Fruit fly (Drosophila melanogaster) whole organism, embryonic: ENCODE data around the gene papi.

ENCODE experiments used
- Adf1 ChIP-seq: fragments of 200-800 bp; sonication (Bioruptor generic); IDR thresholded peaks from 2 replicates; pipeline ENCODE4 v1.3.6; 2022; ENCODE audit warnings: missing biosample characterization, missing genetic modification characterization
- Aef1 ChIP-seq: fragments of 200-800 bp; sonication (Bioruptor generic); IDR thresholded peaks from 3 replicates; pipeline ENCODE4 v1.3.6; 2022; ENCODE audit warnings: missing biosample characterization, missing genetic modification characterization
- CG12155 ChIP-seq: fragments of 200-800 bp; sonication (Bioruptor generic); optimal IDR thresholded peaks from 3 replicates; lab custom pipeline; 2016; ENCODE audit warnings: missing biosample characterization, missing genetic modification characterization
- CG12236 ChIP-seq: fragments of 200-800 bp; sonication (Bioruptor generic); optimal IDR thresholded peaks from 2 replicates; lab custom pipeline; 2016; ENCODE audit warnings: missing biosample characterization, missing genetic modification characterization
- CG15601 ChIP-seq: fragments of 200-800 bp; sonication (Bioruptor generic); optimal IDR thresholded peaks from 3 replicates; lab custom pipeline; 2019; ENCODE audit warnings: missing biosample characterization, mild to moderate bottlenecking, missing genetic modification characterization, moderate library complexity
- CG16813 ChIP-seq: fragments of 200-800 bp; sonication (Bioruptor generic); IDR thresholded peaks from 3 replicates; pipeline ENCODE4 v1.3.6; 2022; ENCODE audit warnings: missing biosample characterization, missing genetic modification characterization; ENCODE audit not compliant: partially characterized antibody
- CG1832 ChIP-seq: fragments of 200-800 bp; sonication (Bioruptor generic); optimal IDR thresholded peaks from 2 replicates; lab custom pipeline; 2017; ENCODE audit warnings: missing biosample characterization, mild to moderate bottlenecking, missing genetic modification characterization, inconsistent platforms
- CG2712 ChIP-seq: fragments of 200-800 bp; optimal IDR thresholded peaks from 3 replicates; lab custom pipeline; 2019; ENCODE audit warnings: missing biosample characterization, mild to moderate bottlenecking, missing genetic modification characterization, moderate library complexity
- CG2875 ChIP-seq: fragments of 200-800 bp; sonication (Bioruptor generic); optimal IDR thresholded peaks from 2 replicates; lab custom pipeline; 2017; ENCODE audit warnings: missing biosample characterization, mild to moderate bottlenecking, missing genetic modification characterization, missing genetic modification reagents
- CG3163 ChIP-seq: fragments of 200-800 bp; sonication (Bioruptor generic); optimal IDR thresholded peaks from 3 replicates; lab custom pipeline; 2016; ENCODE audit warnings: missing biosample characterization, missing genetic modification characterization
- CG4707 ChIP-seq: fragments of 200-800 bp; sonication (Bioruptor generic); optimal IDR thresholded peaks from 2 replicates; lab custom pipeline; 2018; ENCODE audit warnings: missing biosample characterization, mild to moderate bottlenecking, missing genetic modification characterization, moderate library complexity
- CG7963 ChIP-seq: fragments of 200-800 bp; sonication (Bioruptor generic); IDR thresholded peaks from 3 replicates; pipeline ENCODE4 v1.3.6; 2022; ENCODE audit warnings: missing biosample characterization, missing genetic modification characterization; ENCODE audit not compliant: partially characterized antibody
- CG9437 ChIP-seq: fragments of 200-800 bp; sonication (Bioruptor generic); optimal IDR thresholded peaks from 2 replicates; lab custom pipeline; 2018; ENCODE audit warnings: missing biosample characterization, mild to moderate bottlenecking, missing genetic modification characterization
- CG9727 ChIP-seq: fragments of 200-800 bp; sonication (Bioruptor generic); optimal IDR thresholded peaks from 3 replicates; lab custom pipeline; 2017; ENCODE audit warnings: missing biosample characterization, mild to moderate bottlenecking, missing genetic modification characterization
- Camta ChIP-seq: fragments of 200-800 bp; sonication (Bioruptor generic); optimal IDR thresholded peaks from 2 replicates; lab custom pipeline; 2016; ENCODE audit warnings: missing biosample characterization, missing genetic modification characterization
- Dip2 ChIP-seq: fragments of 200-800 bp; sonication (Bioruptor generic); IDR thresholded peaks from 2 replicates; pipeline ENCODE4 v1.3.6; 2022; ENCODE audit warnings: missing biosample characterization, missing genetic modification characterization
- Drgx ChIP-seq: fragments of 200-800 bp; sonication (Bioruptor generic); IDR thresholded peaks from 2 replicates; pipeline ENCODE4 v1.3.6; 2022; ENCODE audit warnings: missing biosample characterization, missing genetic modification characterization
- Eip74EF ChIP-seq, 2 experiments: fragments of 200-800 bp in 1 of 2; fragments of >200 bp in 1 of 2; sonication (Bioruptor generic) in 1 of 2; optimal IDR thresholded peaks; 2 replicates each; lab custom pipeline; 2017 to 2019; ENCODE audit warnings: missing biosample characterization in 2 of 2, missing genetic modification characterization in 2 of 2, mild to moderate bottlenecking in 1 of 2, moderate library complexity in 1 of 2
- Elba2 ChIP-seq: fragments of 200-800 bp; sonication (Bioruptor generic); optimal IDR thresholded peaks from 3 replicates; lab custom pipeline; 2016; ENCODE audit warnings: missing biosample characterization, missing genetic modification characterization
- H2.0 ChIP-seq: fragments of 200-800 bp; sonication (Bioruptor generic); IDR thresholded peaks from 2 replicates; pipeline ENCODE4 v1.3.6; 2022; ENCODE audit warnings: missing biosample characterization, missing genetic modification characterization
- Hr78 ChIP-seq, 2 experiments: fragments of 200-800 bp in 1 of 2; fragments of >200 bp in 1 of 2; sonication (Bioruptor generic) in 1 of 2; optimal IDR thresholded peaks; 2 replicates each; lab custom pipeline; 2017 to 2019; ENCODE audit warnings: missing biosample characterization in 2 of 2, missing genetic modification characterization in 2 of 2, mild to moderate bottlenecking in 1 of 2, moderate library complexity in 1 of 2
- Hsf ChIP-seq: fragments of 200-800 bp; sonication (Bioruptor generic); optimal IDR thresholded peaks from 3 replicates; lab custom pipeline; 2016; ENCODE audit warnings: missing biosample characterization, missing genetic modification characterization
- Max ChIP-seq: fragments of 200-800 bp; sonication (Bioruptor generic); optimal IDR thresholded peaks from 2 replicates; lab custom pipeline; 2016; ENCODE audit warnings: missing biosample characterization, mild to moderate bottlenecking, missing genetic modification characterization
- Med ChIP-seq: fragments of 200-800 bp; sonication (Bioruptor generic); peaks from one replicate; lab custom pipeline; 2016; ENCODE audit warnings: missing biosample characterization, missing genetic modification characterization, mild to moderate bottlenecking, inconsistent platforms, moderate library complexity
- Optix ChIP-seq: fragments of 200-800 bp; sonication (Bioruptor generic); IDR thresholded peaks from 3 replicates; pipeline ENCODE4 v1.3.6; 2022; ENCODE audit warnings: missing biosample characterization, missing genetic modification characterization
- Poxn ChIP-seq: fragments of 200-800 bp; sonication (Bioruptor generic); IDR thresholded peaks from 2 replicates; pipeline ENCODE4 v1.3.6; 2022; ENCODE audit warnings: missing biosample characterization, missing genetic modification characterization
- Rfx ChIP-seq: fragments of 200-800 bp; sonication (Bioruptor generic); IDR thresholded peaks from 2 replicates; pipeline ENCODE4 v1.3.6; 2022; ENCODE audit warnings: missing biosample characterization, missing genetic modification characterization
- Scr ChIP-seq: fragments of 200-800 bp; sonication (Bioruptor generic); IDR thresholded peaks from 2 replicates; pipeline ENCODE4 v1.3.6; 2022; ENCODE audit warnings: missing biosample characterization, missing genetic modification characterization; ENCODE audit not compliant: partially characterized antibody
- Trl ChIP-seq, 3 experiments: fragments of >200 bp in 2 of 3; fragments of 200-800 bp in 1 of 3; sonication (Bioruptor generic) in 1 of 3; optimal IDR thresholded peaks; 2 replicates in 1 of 3; 3 replicates in 2 of 3; lab custom pipeline; 2016 to 2017; ENCODE audit warnings: missing biosample characterization in 1 of 3, missing genetic modification characterization in 1 of 3
- al ChIP-seq: fragments of 200-800 bp; sonication (Bioruptor generic); IDR thresholded peaks from 2 replicates; pipeline ENCODE4 v1.3.6; 2022; ENCODE audit warnings: missing biosample characterization, missing genetic modification characterization
- amos ChIP-seq: fragments of 200-800 bp; sonication (Bioruptor generic); IDR thresholded peaks from 2 replicates; pipeline ENCODE4 v1.3.6; 2022; ENCODE audit warnings: missing biosample characterization, missing genetic modification characterization; ENCODE audit not compliant: partially characterized antibody
- aop ChIP-seq: fragments of 200-800 bp; sonication (Bioruptor generic); IDR thresholded peaks from 2 replicates; pipeline ENCODE4 v1.3.6; 2022; ENCODE audit warnings: missing biosample characterization, missing genetic modification characterization
- cg ChIP-seq: fragments of 200-800 bp; sonication (Bioruptor generic); optimal IDR thresholded peaks from 3 replicates; lab custom pipeline; 2019; ENCODE audit warnings: missing biosample characterization, mild to moderate bottlenecking, missing genetic modification characterization, moderate library complexity
- crol ChIP-seq: fragments of 200-800 bp; sonication (Bioruptor generic); IDR thresholded peaks from 2 replicates; pipeline ENCODE4 v1.3.6; 2022; ENCODE audit warnings: missing biosample characterization, missing genetic modification characterization
- emc ChIP-seq: fragments of 200-800 bp; sonication (Bioruptor generic); optimal IDR thresholded peaks from 2 replicates; lab custom pipeline; 2016; ENCODE audit warnings: missing biosample characterization, missing genetic modification characterization
- exex ChIP-seq: fragments of 200-800 bp; sonication (Bioruptor generic); optimal IDR thresholded peaks from 4 replicates; lab custom pipeline; 2018; ENCODE audit warnings: missing biosample characterization, mild to moderate bottlenecking, missing genetic modification characterization, moderate library complexity
- knrl ChIP-seq: fragments of 200-800 bp; sonication (Bioruptor generic); IDR thresholded peaks from 3 replicates; pipeline ENCODE4 v1.3.6; 2022; ENCODE audit warnings: missing biosample characterization, missing genetic modification characterization; ENCODE audit not compliant: partially characterized antibody
- lmd ChIP-seq: fragments of 200-800 bp; sonication (Bioruptor generic); IDR thresholded peaks from 2 replicates; pipeline ENCODE4 v1.3.6; 2022; ENCODE audit warnings: missing biosample characterization, missing genetic modification characterization
- nom ChIP-seq: fragments of 200-800 bp; sonication (Bioruptor generic); optimal IDR thresholded peaks from 2 replicates; lab custom pipeline; 2017; ENCODE audit warnings: missing biosample characterization, missing genetic modification characterization, mild to moderate bottlenecking, moderate library complexity, missing genetic modification reagents
- run ChIP-seq: fragments of 200-800 bp; sonication (Bioruptor generic); optimal IDR thresholded peaks from 3 replicates; lab custom pipeline; 2018; ENCODE audit warnings: missing biosample characterization, mild to moderate bottlenecking, missing genetic modification characterization
- sd ChIP-seq: fragments of 200-800 bp; sonication (Bioruptor generic); optimal IDR thresholded peaks from 3 replicates; lab custom pipeline; 2018; ENCODE audit warnings: missing biosample characterization, mild to moderate bottlenecking, missing genetic modification characterization, moderate library complexity
- sens ChIP-seq: fragments of 200-800 bp; sonication (Bioruptor generic); peaks from one replicate; lab custom pipeline; 2016; ENCODE audit warnings: missing biosample characterization, missing genetic modification characterization
- tll ChIP-seq, 2 experiments: fragments of 200-800 bp in 1 of 2; fragments of >200 bp in 1 of 2; sonication (Bioruptor generic) in 1 of 2; optimal IDR thresholded peaks; 2 replicates each; lab custom pipeline; 2017 to 2019; ENCODE audit warnings: missing biosample characterization in 2 of 2, missing genetic modification characterization in 2 of 2, mild to moderate bottlenecking in 1 of 2, moderate library complexity in 1 of 2
- vvl ChIP-seq: fragments of 200-800 bp; sonication (Bioruptor generic); IDR thresholded peaks from 2 replicates; pipeline ENCODE4 v1.3.6; 2022; ENCODE audit warnings: missing biosample characterization, missing genetic modification characterization
- wdn ChIP-seq: fragments of 200-800 bp; sonication (Bioruptor generic); IDR thresholded peaks from 2 replicates; pipeline ENCODE4 v1.3.6; 2022; ENCODE audit warnings: missing biosample characterization, missing genetic modification characterization
- zf30C ChIP-seq: fragments of 200-800 bp; sonication (Bioruptor generic); optimal IDR thresholded peaks from 3 replicates; lab custom pipeline; 2018; ENCODE audit warnings: missing biosample characterization, mild to moderate bottlenecking, missing genetic modification characterization

Gene papi

dm6 chr2L:2175090-2175830 lies 45.3 kb upstream of the papi start (continued):
- TF ChIP-seq aop (GFP tag; lab: Robert Waterston, UW) (peak; percentile 92), Adf1 (peak; percentile 30; the same call in 1 of the 2 replicates), nom (GFP tag; lab: Kevin White, UChicago) (peak; percentile 49), Scr (0 out of 2 replicates have a peak, but pooled peaks have one; percentile 18), sd (peak; percentile 86), CG7963 (GFP tag; lab: Robert Waterston, UW) (no peak), lmd (GFP tag; lab: Robert Waterston, UW) (no peak), Elba2 (GFP tag; lab: Kevin White, UChicago) (no peak), CG12155 (GFP tag; lab: Kevin White, UChicago) (no peak), CG12236 (no peak), Dip2 (GFP tag; lab: Robert Waterston, UW) (no peak), Aef1 (GFP tag; lab: Robert Waterston, UW) (peak; percentile 22; the same call in 1 of the 3 replicates), zf30C (no peak), Drgx (0 out of 2 replicates have a peak, but pooled peaks have one; percentile 45), CG2875 (no peak), emc (GFP tag; lab: Kevin White, UChicago) (no peak), Rfx (GFP tag; lab: Robert Waterston, UW) (0 out of 2 replicates have a peak, but pooled peaks have one; percentile 4), wdn (GFP tag; lab: Robert Waterston, UW) (no peak), Med (no peak), Trl (optimal IDR thresholded peaks at IDR 0.05; lab: Kevin White, UChicago) (peak; percentile 77 to 85), Trl (GFP tag; optimal IDR thresholded peaks at IDR 0.05; lab: Kevin White, UChicago) (no peak), CG16813 (no peak), tll (GFP tag; optimal IDR thresholded peaks at IDR 0.05; lab: Kevin White, UChicago) (no peak), crol (GFP tag; lab: Robert Waterston, UW) (peak; percentile 84), al (GFP tag; lab: Robert Waterston, UW) (no peak), CG4707 (GFP tag; lab: Kevin White, UChicago) (peak; percentile 18), CG3163 (peak; percentile 85), CG2712 (tag; lab: Kevin White, UChicago) (no peak), Hr78 (GFP tag; optimal IDR thresholded peaks at IDR 0.05; lab: Kevin White, UChicago) (peak in 1 of 2 experiments; percentile 54), CG1832 (GFP tag; lab: Kevin White, UChicago) (peak; percentile 74), CG9437 (peak; percentile 74), H2.0 (GFP tag; lab: Robert Waterston, UW) (no peak), sens (peak; percentile 83), Max (GFP tag; lab: Kevin White, UChicago) (no peak), run (tag; lab: Kevin White, UChicago) (no peak), Optix (GFP tag; lab: Robert Waterston, UW) (no peak), CG9727 (GFP tag; lab: Kevin White, UChicago) (no peak), Eip74EF (GFP tag; optimal IDR thresholded peaks at IDR 0.05; lab: Kevin White, UChicago) (peak in 1 of 2 experiments; percentile 94), Camta (GFP tag; lab: Kevin White, UChicago) (no peak), Poxn (GFP tag; lab: Robert Waterston, UW) (no peak), knrl (GFP tag; lab: Robert Waterston, UW) (0 out of 3 replicates have a peak, but pooled peaks have one; percentile 11), CG15601 (tag; lab: Kevin White, UChicago) (no peak), Hsf (no peak), exex (tag; lab: Kevin White, UChicago) (no peak), amos (GFP tag; lab: Robert Waterston, UW) (no peak; the same call in 1 of the 2 replicates), vvl (peak; percentile 58), cg (GFP tag; lab: Kevin White, UChicago) (peak; percentile 91)
